Fruit fly (Drosophila melanogaster) whole organism, embryonic: Measurements from ENCODE around the gene Ir31a.

ENCODE experiments used
- Bgb ChIP-seq: fragments of 200-800 bp; sonication (Bioruptor generic); IDR thresholded peaks from 2 replicates; pipeline ENCODE4 v1.3.6; 2022; ENCODE audit warnings: missing biosample characterization, missing genetic modification characterization; ENCODE audit not compliant: partially characterized antibody
- CG10267 ChIP-seq: fragments of 200-800 bp; sonication (Bioruptor generic); optimal IDR thresholded peaks from 2 replicates; lab custom pipeline; 2018; ENCODE audit warnings: missing biosample characterization, mild to moderate bottlenecking, missing genetic modification characterization, moderate library complexity
- CG10431 ChIP-seq: fragments of 200-800 bp; sonication (Bioruptor generic); optimal IDR thresholded peaks from 3 replicates; lab custom pipeline; 2018; ENCODE audit warnings: missing biosample characterization, mild to moderate bottlenecking, missing genetic modification characterization
- CG10543 ChIP-seq: fragments of 200-800 bp; sonication (Bioruptor generic); optimal IDR thresholded peaks from 3 replicates; lab custom pipeline; 2017; ENCODE audit warnings: missing biosample characterization, mild to moderate bottlenecking, missing genetic modification characterization, moderate library complexity
- CG10565 ChIP-seq: fragments of 200-800 bp; sonication (Bioruptor generic); optimal IDR thresholded peaks from 3 replicates; lab custom pipeline; 2016; ENCODE audit warnings: missing biosample characterization, mild to moderate bottlenecking, missing genetic modification characterization
- CG10959 ChIP-seq: fragments of 200-800 bp; sonication (Bioruptor generic); IDR thresholded peaks from 2 replicates; pipeline ENCODE4 v1.3.6; 2022; ENCODE audit warnings: missing biosample characterization, missing genetic modification characterization
- CG13624 ChIP-seq: fragments of 200-800 bp; sonication (Bioruptor generic); optimal IDR thresholded peaks from 2 replicates; lab custom pipeline; 2016; ENCODE audit warnings: missing biosample characterization, missing genetic modification characterization
- CG15011 ChIP-seq: fragments of 200-800 bp; sonication (Bioruptor generic); optimal IDR thresholded peaks from 3 replicates; lab custom pipeline; 2018; ENCODE audit warnings: missing biosample characterization, mild to moderate bottlenecking, missing genetic modification characterization
- CG17359 ChIP-seq: fragments of 200-800 bp; sonication (Bioruptor generic); optimal IDR thresholded peaks from 3 replicates; lab custom pipeline; 2018; ENCODE audit warnings: missing biosample characterization, mild to moderate bottlenecking, missing genetic modification characterization, moderate library complexity
- CG18619 ChIP-seq: fragments of 200-800 bp; sonication (Bioruptor generic); optimal IDR thresholded peaks from 3 replicates; lab custom pipeline; 2017; ENCODE audit warnings: missing biosample characterization, mild to moderate bottlenecking, missing genetic modification characterization
- CG31365 ChIP-seq: fragments of 200-800 bp; sonication (Bioruptor generic); optimal IDR thresholded peaks from 2 replicates; lab custom pipeline; 2018; ENCODE audit warnings: missing biosample characterization, mild to moderate bottlenecking, missing genetic modification characterization
- CG3281 ChIP-seq: fragments of 200-800 bp; sonication (Bioruptor generic); optimal IDR thresholded peaks from 3 replicates; lab custom pipeline; 2017; ENCODE audit warnings: missing biosample characterization, mild to moderate bottlenecking, missing genetic modification characterization
- CG4854 ChIP-seq: fragments of 200-800 bp; sonication (Bioruptor generic); optimal IDR thresholded peaks from 2 replicates; lab custom pipeline; 2016; ENCODE audit warnings: missing biosample characterization, missing genetic modification characterization, inconsistent platforms
- CG7987 ChIP-seq: fragments of 200-800 bp; sonication (Bioruptor generic); optimal IDR thresholded peaks from 2 replicates; lab custom pipeline; 2018; ENCODE audit warnings: missing biosample characterization, mild to moderate bottlenecking, missing genetic modification characterization, moderate library complexity
- CG9817 ChIP-seq: fragments of 200-800 bp; sonication (Bioruptor generic); optimal IDR thresholded peaks from 2 replicates; lab custom pipeline; 2018; ENCODE audit warnings: missing biosample characterization, mild to moderate bottlenecking, missing genetic modification characterization, moderate library complexity
- Chrac-16 ChIP-seq: fragments of 200-800 bp; sonication (Bioruptor generic); optimal IDR thresholded peaks from 3 replicates; lab custom pipeline; 2016; ENCODE audit warnings: missing biosample characterization, missing genetic modification characterization
- Dbx ChIP-seq: fragments of 200-800 bp; sonication (Bioruptor generic); IDR thresholded peaks from 3 replicates; pipeline ENCODE4 v1.3.6; 2022; ENCODE audit warnings: missing biosample characterization, missing genetic modification characterization
- E2f1 ChIP-seq: fragments of 200-800 bp; sonication (Bioruptor generic); IDR thresholded peaks from 2 replicates; pipeline ENCODE4 v1.3.6; 2022; ENCODE audit warnings: missing biosample characterization, missing genetic modification characterization
- Ets97D ChIP-seq: fragments of 200-800 bp; sonication (Bioruptor generic); optimal IDR thresholded peaks from 3 replicates; lab custom pipeline; 2016; ENCODE audit warnings: missing biosample characterization, missing genetic modification characterization
- Hey ChIP-seq: fragments of 200-800 bp; sonication (Bioruptor generic); optimal IDR thresholded peaks from 3 replicates; lab custom pipeline; 2018; ENCODE audit warnings: missing biosample characterization, mild to moderate bottlenecking, missing genetic modification characterization
- Max ChIP-seq: fragments of 200-800 bp; sonication (Bioruptor generic); optimal IDR thresholded peaks from 2 replicates; lab custom pipeline; 2016; ENCODE audit warnings: missing biosample characterization, mild to moderate bottlenecking, missing genetic modification characterization
- NfI ChIP-seq: fragments of 200-800 bp; sonication (Bioruptor generic); optimal IDR thresholded peaks from 3 replicates; lab custom pipeline; 2018; ENCODE audit warnings: missing biosample characterization, mild to moderate bottlenecking, missing genetic modification characterization, moderate library complexity
- abd-A ChIP-seq: fragments of 200-800 bp; sonication (Bioruptor generic); optimal IDR thresholded peaks from 3 replicates; lab custom pipeline; 2019; ENCODE audit warnings: missing biosample characterization, mild to moderate bottlenecking, missing genetic modification characterization, moderate library complexity
- al ChIP-seq: fragments of 200-800 bp; sonication (Bioruptor generic); IDR thresholded peaks from 2 replicates; pipeline ENCODE4 v1.3.6; 2022; ENCODE audit warnings: missing biosample characterization, missing genetic modification characterization
- ci ChIP-seq: fragments of 200-800 bp; sonication (Bioruptor generic); IDR thresholded peaks from 3 replicates; pipeline ENCODE4 v1.3.6; 2022; ENCODE audit warnings: missing biosample characterization, missing genetic modification characterization
- croc ChIP-seq: fragments of 200-800 bp; sonication (Bioruptor generic); conservative IDR thresholded peaks from 3 replicates; pipeline ENCODE4 v1.3.6; 2022; ENCODE audit warnings: missing biosample characterization, missing genetic modification characterization
- crol ChIP-seq: fragments of 200-800 bp; sonication (Bioruptor generic); IDR thresholded peaks from 2 replicates; pipeline ENCODE4 v1.3.6; 2022; ENCODE audit warnings: missing biosample characterization, missing genetic modification characterization
- danr ChIP-seq: fragments of 200-800 bp; sonication (Bioruptor generic); IDR thresholded peaks from 2 replicates; pipeline ENCODE4 v1.3.6; 2022; ENCODE audit warnings: missing biosample characterization, missing genetic modification characterization
- gcm2 ChIP-seq: fragments of 200-800 bp; sonication (Bioruptor generic); optimal IDR thresholded peaks from 2 replicates; lab custom pipeline; 2016; ENCODE audit warnings: missing biosample characterization, missing genetic modification characterization
- hb ChIP-seq: fragments of 200-800 bp; sonication (Bioruptor generic); IDR thresholded peaks from 3 replicates; pipeline ENCODE4 v1.3.6; 2022; ENCODE audit warnings: missing biosample characterization, missing genetic modification characterization; ENCODE audit not compliant: partially characterized antibody
- hbn ChIP-seq: fragments of 200-800 bp; sonication (Bioruptor generic); IDR thresholded peaks from 2 replicates; pipeline ENCODE4 v1.3.6; 2022; ENCODE audit warnings: missing biosample characterization, missing genetic modification characterization; ENCODE audit not compliant: partially characterized antibody
- mld ChIP-seq: fragments of 200-800 bp; sonication (Bioruptor generic); IDR thresholded peaks from 3 replicates; pipeline ENCODE4 v1.3.6; 2022; ENCODE audit warnings: missing biosample characterization, missing genetic modification characterization; ENCODE audit not compliant: partially characterized antibody
- nerfin-2 ChIP-seq: fragments of 200-800 bp; sonication (Bioruptor generic); IDR thresholded peaks from 2 replicates; pipeline ENCODE4 v1.3.6; 2022; ENCODE audit warnings: missing biosample characterization, missing genetic modification characterization; ENCODE audit not compliant: partially characterized antibody
- org-1 ChIP-seq: fragments of 200-800 bp; sonication (Bioruptor generic); optimal IDR thresholded peaks from 2 replicates; lab custom pipeline; 2017; ENCODE audit warnings: missing biosample characterization, missing genetic modification characterization
- schlank ChIP-seq: fragments of 200-800 bp; sonication (Bioruptor generic); optimal IDR thresholded peaks from 2 replicates; lab custom pipeline; 2018; ENCODE audit warnings: missing biosample characterization, mild to moderate bottlenecking, missing genetic modification characterization
- sens-2 ChIP-seq: fragments of 200-800 bp; sonication (Bioruptor generic); IDR thresholded peaks from 2 replicates; pipeline ENCODE4 v1.3.6; 2022; ENCODE audit warnings: missing biosample characterization, missing genetic modification characterization
- stwl ChIP-seq: fragments of 200-800 bp; sonication (Bioruptor generic); optimal IDR thresholded peaks from 3 replicates; lab custom pipeline; 2018; ENCODE audit warnings: missing biosample characterization, mild to moderate bottlenecking, missing genetic modification characterization, moderate library complexity
- tap ChIP-seq: fragments of 200-800 bp; optimal IDR thresholded peaks from 3 replicates; lab custom pipeline; 2019; ENCODE audit warnings: missing biosample characterization, mild to moderate bottlenecking, missing genetic modification characterization, moderate library complexity
- unc-4 ChIP-seq: fragments of 200-800 bp; sonication (Bioruptor generic); IDR thresholded peaks from 2 replicates; pipeline ENCODE4 v1.3.6; 2022; ENCODE audit warnings: missing biosample characterization, missing genetic modification characterization; ENCODE audit not compliant: partially characterized antibody
- usp ChIP-seq: fragments of >200 bp; optimal IDR thresholded peaks from 2 replicates; lab custom pipeline; 2017; ENCODE audit warnings: missing biosample characterization, missing genetic modification characterization
- vfl ChIP-seq: fragments of 200-800 bp; sonication (Bioruptor generic); optimal IDR thresholded peaks from 2 replicates; lab custom pipeline; 2016; ENCODE audit warnings: missing biosample characterization, missing genetic modification characterization
- zen2 ChIP-seq: fragments of 200-800 bp; sonication (Bioruptor generic); IDR thresholded peaks from 3 replicates; pipeline ENCODE4 v1.3.6; 2022; ENCODE audit warnings: missing biosample characterization, missing genetic modification characterization; ENCODE audit not compliant: partially characterized antibody

Ir31a gene

dm6 chr2L:10362408-10363067 lies 42.8 kb upstream of the Ir31a start, which contains the start of the genes Cand1 and pim (continued):
- TF ChIP-seq Bgb (peak; percentile 65), CG17359 (no peak), danr (no peak), schlank (tag; lab: Kevin White, UChicago) (no peak), vfl (no peak), zen2 (GFP tag; lab: Robert Waterston, UW) (no peak; the same call in 2 of the 3 replicates), CG15011 (GFP tag; lab: Kevin White, UChicago) (no peak), Hey (tag; lab: Kevin White, UChicago) (no peak), E2f1 (GFP tag; lab: Robert Waterston, UW) (no peak), CG13624 (GFP tag; lab: Kevin White, UChicago) (no peak), CG10431 (GFP tag; lab: Kevin White, UChicago) (peak; percentile 36), mld (GFP tag; lab: Robert Waterston, UW) (no peak), nerfin-2 (no peak), usp (GFP tag; lab: Kevin White, UChicago) (no peak), ci (GFP tag; lab: Robert Waterston, UW) (no peak), gcm2 (no peak), Max (GFP tag; lab: Kevin White, UChicago) (no peak), CG9817 (tag; lab: Kevin White, UChicago) (no peak), CG10565 (GFP tag; lab: Kevin White, UChicago) (no peak), CG31365 (tag; lab: Kevin White, UChicago) (no peak), CG18619 (GFP tag; lab: Kevin White, UChicago) (no peak), hb (no peak), NfI (GFP tag; lab: Kevin White, UChicago) (no peak), al (GFP tag; lab: Robert Waterston, UW) (no peak), Dbx (GFP tag; lab: Robert Waterston, UW) (no peak), CG10267 (peak; percentile 54), CG7987 (no peak), CG10543 (GFP tag; lab: Kevin White, UChicago) (no peak), CG4854 (no peak), hbn (peak; percentile 46; the same call in 1 of the 2 replicates), CG10959 (no peak), abd-A (tag; lab: Kevin White, UChicago) (no peak), sens-2 (GFP tag; lab: Robert Waterston, UW) (no peak), stwl (tag; lab: Kevin White, UChicago) (peak; percentile 42), crol (GFP tag; lab: Robert Waterston, UW) (no peak), Ets97D (GFP tag; lab: Kevin White, UChicago) (no peak), tap (no peak), Chrac-16 (GFP tag; lab: Kevin White, UChicago) (no peak), org-1 (GFP tag; lab: Kevin White, UChicago) (no peak), unc-4 (GFP tag; lab: Robert Waterston, UW) (peak; percentile 73), CG3281 (GFP tag; lab: Kevin White, UChicago) (no peak), croc (GFP tag; lab: Robert Waterston, UW) (no peak)
